Worm (Caenorhabditis elegans) whole organism, L4 larva: ENCODE data around the gene cyp-13B1.

Source experiments
- D1046.2 ChIP-seq: fragments of 200-800 bp; sonication (Bioruptor generic); IDR thresholded peaks from 2 replicates; pipeline ENCODE4 v1.3.6; 2022; ENCODE audit warnings: missing genetic modification characterization, missing compliant biosample characterization
- F10B5.3 ChIP-seq: sonication (generic microtip); optimal IDR thresholded peaks from 2 replicates; lab custom pipeline; 2016; ENCODE audit warnings: mild to moderate bottlenecking, missing genetic modification characterization, missing compliant biosample characterization
- F26F4.8 ChIP-seq: fragments of 200-800 bp; sonication (Bioruptor generic); conservative IDR thresholded peaks from 2 replicates; pipeline ENCODE4 v1.3.6; 2022; ENCODE audit warnings: missing genetic modification characterization, missing compliant biosample characterization
- F44E2.7 ChIP-seq: fragments of 200-800 bp; sonication (Bioruptor generic); IDR thresholded peaks from 2 replicates; pipeline ENCODE4 v2.1.2; 2022; ENCODE audit warnings: missing genetic modification characterization, missing compliant biosample characterization
- F49E8.2 ChIP-seq: sonication (generic microtip); optimal IDR thresholded peaks from 2 replicates; lab custom pipeline; 2016; ENCODE audit warnings: missing compliant biosample characterization, mild to moderate bottlenecking, missing genetic modification characterization, borderline replicate concordance
- ZK337.2 ChIP-seq: fragments of 200-800 bp; sonication (Bioruptor generic); IDR thresholded peaks from 2 replicates; pipeline ENCODE4 v1.3.6; 2022; ENCODE audit warnings: missing genetic modification reagents, missing genetic modification characterization, missing compliant biosample characterization
- aha-1 ChIP-seq: fragments of 150-350 bp; peaks from one replicate; lab custom pipeline; 2014; ENCODE audit warnings: missing biosample characterization, missing genetic modification characterization
- attf-4 ChIP-seq: sonication (generic microtip); optimal IDR thresholded peaks from 3 replicates; lab custom pipeline; 2017; ENCODE audit warnings: missing biosample characterization, missing genetic modification characterization
- ceh-44 ChIP-seq: fragments of 200-800 bp; sonication (Bioruptor generic); IDR thresholded peaks from 2 replicates; pipeline ENCODE4 v1.3.6; 2022; ENCODE audit warnings: missing genetic modification reagents, missing genetic modification characterization, missing compliant biosample characterization
- ceh-62 ChIP-seq: sonication (generic microtip); optimal IDR thresholded peaks from 2 replicates; lab custom pipeline; 2017; ENCODE audit warnings: missing biosample characterization, missing genetic modification characterization
- ces-1 ChIP-seq: fragments of 150-350 bp; sonication (generic microtip); optimal IDR thresholded peaks from 4 replicates; lab custom pipeline; 2014; ENCODE audit warnings: missing biosample characterization, missing genetic modification reagents, missing genetic modification characterization
- daf-16 ChIP-seq, 3 experiments: sonication (generic microtip); optimal IDR thresholded peaks; 2 replicates each; lab custom pipeline; 2016 to 2017; ENCODE audit warnings: missing genetic modification characterization in 3 of 3, missing genetic modification reagents in 3 of 3, mild to moderate bottlenecking in 2 of 3, missing compliant biosample characterization in 2 of 3, missing biosample characterization in 1 of 3, moderate library complexity in 1 of 3
- daf-19 ChIP-seq: fragments of 200-800 bp; sonication (Bioruptor generic); conservative IDR thresholded peaks from 2 replicates; pipeline ENCODE4 v1.3.6; 2022; ENCODE audit warnings: missing genetic modification characterization, missing compliant biosample characterization
- dmd-8 ChIP-seq: fragments of 200-800 bp; sonication (Bioruptor generic); IDR thresholded peaks from 2 replicates; pipeline ENCODE4 v1.3.6; 2022; ENCODE audit warnings: missing genetic modification characterization, missing compliant biosample characterization
- dmd-9 ChIP-seq: fragments of 200-800 bp; sonication (Bioruptor generic); IDR thresholded peaks from 2 replicates; pipeline ENCODE4 v1.3.6; 2022; ENCODE audit warnings: missing genetic modification reagents, missing genetic modification characterization, missing compliant biosample characterization
- dpl-1 ChIP-seq: fragments of 150-350 bp; optimal IDR thresholded peaks from 2 replicates; lab custom pipeline; 2014; ENCODE audit warnings: missing biosample characterization, missing genetic modification reagents, missing genetic modification characterization
- egl-43 ChIP-seq: fragments of 200-800 bp; sonication (Bioruptor generic); IDR thresholded peaks from 2 replicates; pipeline ENCODE4 v1.3.6; 2022; ENCODE audit warnings: missing genetic modification reagents, missing genetic modification characterization, missing compliant biosample characterization
- fkh-10 ChIP-seq: fragments of 150-350 bp; optimal IDR thresholded peaks from 2 replicates; lab custom pipeline; 2014; ENCODE audit warnings: missing biosample characterization, missing genetic modification reagents, missing genetic modification characterization
- hif-1 ChIP-seq, 2 experiments: sonication (generic microtip); optimal IDR thresholded peaks; 2 replicates each; lab custom pipeline; 2016 to 2017; ENCODE audit warnings: missing compliant biosample characterization in 2 of 2, missing genetic modification characterization in 2 of 2, missing genetic modification reagents in 2 of 2, missing genotype in 2 of 2, mild to moderate bottlenecking in 1 of 2
- hlh-30 ChIP-seq: sonication (generic microtip); optimal IDR thresholded peaks from 2 replicates; lab custom pipeline; 2017; ENCODE audit warnings: antibody characterized with exemption, mild to moderate bottlenecking, missing genetic modification characterization, missing compliant biosample characterization; ENCODE audit not compliant: insufficient read depth
- hmg-1.1 ChIP-seq: fragments of 200-800 bp; sonication (Bioruptor generic); IDR thresholded peaks from 2 replicates; pipeline ENCODE4 v1.3.6; 2022; ENCODE audit warnings: missing genetic modification reagents, missing genetic modification characterization, missing compliant biosample characterization
- lim-7 ChIP-seq: fragments of 200-800 bp; sonication (Bioruptor generic); IDR thresholded peaks from 2 replicates; pipeline ENCODE4 v1.3.6; 2022; ENCODE audit warnings: missing genetic modification characterization, missing compliant biosample characterization
- lin-1 ChIP-seq: fragments of 200-800 bp; sonication (Bioruptor generic); IDR thresholded peaks from 2 replicates; pipeline ENCODE4 v1.3.6; 2022; ENCODE audit warnings: missing genetic modification reagents, missing genetic modification characterization, missing compliant biosample characterization
- lin-29 ChIP-seq: fragments of 200-800 bp; sonication (Bioruptor generic); IDR thresholded peaks from 2 replicates; pipeline ENCODE4 v1.3.6; 2022; ENCODE audit warnings: missing genetic modification reagents, missing genetic modification characterization, missing compliant biosample characterization
- lin-38 ChIP-seq: fragments of 200-800 bp; sonication (Bioruptor generic); IDR thresholded peaks from 2 replicates; pipeline ENCODE4 v1.3.6; 2022; ENCODE audit warnings: missing genetic modification reagents, missing genetic modification characterization, missing compliant biosample characterization
- lir-3 ChIP-seq: sonication (generic microtip); optimal IDR thresholded peaks from 2 replicates; lab custom pipeline; 2016; ENCODE audit warnings: mild to moderate bottlenecking, missing genetic modification characterization, missing compliant biosample characterization
- madf-5 ChIP-seq, 2 experiments: fragments of 200-800 bp; sonication (Bioruptor generic); IDR thresholded peaks; 2 replicates each; pipeline ENCODE4 v1.3.6; 2022; ENCODE audit warnings: missing compliant biosample characterization in 2 of 2, missing genetic modification characterization in 2 of 2
- mdl-1 ChIP-seq, 2 experiments: fragments of 150-350 bp in 1 of 2; sonication (generic microtip) in 1 of 2; optimal IDR thresholded peaks; 2 replicates each; lab custom pipeline; 2014 to 2017; ENCODE audit warnings: missing biosample characterization in 2 of 2, missing genetic modification characterization in 2 of 2
- nhr-102 ChIP-seq: sonication (generic microtip); optimal IDR thresholded peaks from 2 replicates; lab custom pipeline; 2016; ENCODE audit warnings: mild to moderate bottlenecking, missing genetic modification characterization, moderate library complexity, missing compliant biosample characterization
- nhr-11 ChIP-seq: fragments of 150-350 bp; optimal IDR thresholded peaks from 2 replicates; lab custom pipeline; 2014; ENCODE audit warnings: missing biosample characterization, missing genetic modification characterization
- nhr-28 ChIP-seq: fragments of 150-350 bp; optimal IDR thresholded peaks from 2 replicates; lab custom pipeline; 2014; ENCODE audit warnings: missing biosample characterization, missing genetic modification characterization
- nhr-41 ChIP-seq: fragments of 200-800 bp; sonication (Bioruptor generic); IDR thresholded peaks from 2 replicates; pipeline ENCODE4 v1.3.6; 2022; ENCODE audit warnings: missing genetic modification reagents, missing genetic modification characterization, missing compliant biosample characterization
- nhr-42 ChIP-seq: fragments of 200-800 bp; sonication (Bioruptor generic); IDR thresholded peaks from 2 replicates; pipeline ENCODE4 v1.3.6; 2022; ENCODE audit warnings: missing genetic modification characterization, missing compliant biosample characterization
- pqm-1 ChIP-seq: sonication (generic microtip); optimal IDR thresholded peaks from 2 replicates; lab custom pipeline; 2017; ENCODE audit warnings: missing biosample characterization, missing genetic modification characterization
- snpc-4 ChIP-seq: fragments of 150-350 bp; optimal IDR thresholded peaks from 2 replicates; lab custom pipeline; 2014; ENCODE audit warnings: missing biosample characterization, missing genetic modification characterization
- spr-1 ChIP-seq: sonication (generic microtip); optimal IDR thresholded peaks from 2 replicates; lab custom pipeline; 2016; ENCODE audit warnings: mild to moderate bottlenecking, missing genetic modification characterization, missing compliant biosample characterization
- tag-97 ChIP-seq: fragments of 200-800 bp; sonication (Bioruptor generic); IDR thresholded peaks from 2 replicates; pipeline ENCODE4 v1.3.6; 2022; ENCODE audit warnings: missing genetic modification characterization, missing compliant biosample characterization
- unc-130 ChIP-seq: sonication (generic microtip); optimal IDR thresholded peaks from 2 replicates; lab custom pipeline; 2016; ENCODE audit warnings: missing genetic modification reagents, missing genetic modification characterization, missing compliant biosample characterization
- vab-7 ChIP-seq: fragments of 200-800 bp; sonication (Bioruptor generic); IDR thresholded peaks from 2 replicates; pipeline ENCODE4 v1.3.6; 2022; ENCODE audit warnings: missing genetic modification reagents, missing genetic modification characterization, missing compliant biosample characterization
- zag-1 ChIP-seq: fragments of 150-350 bp; optimal IDR thresholded peaks from 2 replicates; lab custom pipeline; 2014; ENCODE audit warnings: missing biosample characterization, missing genetic modification characterization
- zfp-3 ChIP-seq: fragments of 200-800 bp; sonication (Bioruptor generic); conservative IDR thresholded peaks from 2 replicates; pipeline ENCODE4 v1.3.6; 2022; ENCODE audit warnings: missing genetic modification reagents, missing genetic modification characterization, missing compliant biosample characterization
- zip-11 ChIP-seq: fragments of 200-800 bp; sonication (Bioruptor generic); IDR thresholded peaks from 2 replicates; pipeline ENCODE4 v1.3.6; 2022; ENCODE audit warnings: missing genetic modification characterization, missing compliant biosample characterization
- zip-2 ChIP-seq: fragments of 150-350 bp; optimal IDR thresholded peaks from 2 replicates; lab custom pipeline; 2014; ENCODE audit warnings: missing biosample characterization, missing genetic modification characterization
- ztf-11 ChIP-seq: fragments of 150-350 bp; optimal IDR thresholded peaks from 2 replicates; lab custom pipeline; 2014; ENCODE audit warnings: missing biosample characterization, missing genetic modification characterization
- ztf-7 ChIP-seq: fragments of 150-350 bp; optimal IDR thresholded peaks from 2 replicates; lab custom pipeline; 2014; ENCODE audit warnings: missing biosample characterization, missing genetic modification characterization

The cyp-13B1 gene

ce11 chrX:13448665-13449099, 39.2 kb upstream of the cyp-13B1 start (continued):
- TF ChIP-seq ztf-7 (tag; lab: Kevin White, UChicago) (peak; percentile 43), mdl-1 (tag; optimal IDR thresholded peaks at IDR 0.05; lab: Kevin White, UChicago) (peak in 1 of 2 experiments; percentile 70), D1046.2 (GFP tag; lab: Robert Waterston, UW) (peak; percentile 79; the same call in 1 of the 2 replicates), nhr-42 (GFP tag; lab: Robert Waterston, UW) (0 out of 2 replicates have a peak, but pooled peaks have one; percentile 62), lin-29 (GFP tag; lab: Robert Waterston, UW) (0 out of 2 replicates have a peak, but pooled peaks have one; percentile 55), unc-130 (peak; percentile 54), nhr-28 (peak; percentile 17), daf-19 (peak; percentile 93), hlh-30 (tag; lab: Kevin White, UChicago) (peak; percentile 88), hmg-1.1 (GFP tag; lab: Robert Waterston, UW) (peak; percentile 91), nhr-41 (peak; percentile 74; the same call in 1 of the 2 replicates), lin-38 (GFP tag; lab: Robert Waterston, UW) (peak; percentile 76), lir-3 (peak; percentile 78), zip-2 (tag; lab: Kevin White, UChicago) (peak; percentile 69), nhr-11 (tag; lab: Kevin White, UChicago) (peak; percentile 38), zip-11 (GFP tag; lab: Robert Waterston, UW) (0 out of 2 replicates have a peak, but pooled peaks have one; percentile 38)

- TF ChIP-seq ces-1 (GFP tag; lab: Kevin White, UChicago) (no peak), daf-16 (GFP tag; optimal IDR thresholded peaks at IDR 0.05; lab: Kevin White, UChicago) (no peak), daf-16 (tag; optimal IDR thresholded peaks at IDR 0.05; lab: Kevin White, UChicago) (no peak), ztf-11 (no peak), lir-3 (no peak), lin-1 (GFP tag; lab: Robert Waterston, UW) (no peak), spr-1 (tag; lab: Kevin White, UChicago) (no peak), madf-5 (GFP tag; IDR thresholded peaks at IDR 0.05; lab: Robert Waterston, UW) (no peak), dmd-9 (no peak), attf-4 (tag; lab: Kevin White, UChicago) (no peak), zfp-3 (no peak), snpc-4 (tag; lab: Kevin White, UChicago) (no peak), nhr-102 (no peak), vab-7 (GFP tag; lab: Robert Waterston, UW) (no peak), lin-38 (GFP tag; lab: Robert Waterston, UW) (no peak), unc-130 (no peak), F10B5.3 (tag; lab: Kevin White, UChicago) (no peak)
Observed at ce11 chrX:13446418-13446817, 37.0 kb upstream of the cyp-13B1 start, which contains the start of gene set-8. set-8 (plus strand) TSS chrX:13446718.

- TF ChIP-seq F26F4.8 (GFP tag; lab: Robert Waterston, UW) = no peak
- TF ChIP-seq F44E2.7 = no peak
- 0 out of 4 replicates have a peak, but pooled peaks of 1 of the 2 experiments have one; percentile 28 for TF ChIP-seq madf-5 (GFP tag; IDR thresholded peaks at IDR 0.05; lab: Robert Waterston, UW)
- TF ChIP-seq egl-43 (GFP tag; lab: Robert Waterston, UW) = 0 out of 2 replicates have a peak, but pooled peaks have one; percentile 37
- TF ChIP-seq lim-7 = peak; percentile 65
- TF ChIP-seq lin-38 (GFP tag; lab: Robert Waterston, UW) = peak; percentile 41; the same call in 1 of the 2 replicates
- no peak for TF ChIP-seq daf-16 (GFP tag; optimal IDR thresholded peaks at IDR 0.05; lab: Kevin White, UChicago)
- TF ChIP-seq daf-16 (tag; optimal IDR thresholded peaks at IDR 0.05; lab: Kevin White, UChicago) = peak; percentile 35
- TF ChIP-seq aha-1 (tag; lab: Kevin White, UChicago) = peak; percentile 94
- TF ChIP-seq, all 104 proteins: peak for 6
Observed at ce11 chrX:13444267-13444666, 34.8 kb upstream of the cyp-13B1 start.

- TF ChIP-seq aha-1 (tag; lab: Kevin White, UChicago) (no peak), F49E8.2 (no peak), daf-16 (GFP tag; optimal IDR thresholded peaks at IDR 0.05; lab: Kevin White, UChicago) (peak in 1 of 2 experiments; percentile 18), daf-16 (tag; optimal IDR thresholded peaks at IDR 0.05; lab: Kevin White, UChicago) (no peak), snpc-4 (tag; lab: Kevin White, UChicago) (no peak), unc-130 (no peak), zag-1 (tag; lab: Kevin White, UChicago) (no peak), ceh-44 (no peak), tag-97 (no peak), spr-1 (tag; lab: Kevin White, UChicago) (no peak), vab-7 (GFP tag; lab: Robert Waterston, UW) (peak; percentile 48; the same call in 1 of the 2 replicates), nhr-41 (no peak), ZK337.2 (GFP tag; lab: Robert Waterston, UW) (no peak), hif-1 (tag; optimal IDR thresholded peaks at IDR 0.05; lab: Kevin White, UChicago) (no peak), ceh-62 (no peak), fkh-10 (no peak), pqm-1 (tag; lab: Kevin White, UChicago) (no peak), dmd-8 (GFP tag; lab: Robert Waterston, UW) (0 out of 2 replicates have a peak, but pooled peaks have one; percentile 15), dpl-1 (GFP tag; lab: Kevin White, UChicago) (no peak)
Observed at ce11 chrX:13443283-13443682, 33.8 kb upstream of the cyp-13B1 start.
